Fruit fly (Drosophila melanogaster) whole organism: Measurements from ENCODE around the gene disco-r.

ENCODE experiments used
- CG8478 ChIP-seq: fragments of >200 bp; optimal IDR thresholded peaks from 2 replicates; lab custom pipeline; 2018; ENCODE audit warnings: inconsistent platforms
- Dll ChIP-seq: fragments of >200 bp; optimal IDR thresholded peaks from 2 replicates; lab custom pipeline; 2017
- EcR ChIP-seq, 2 experiments: fragments of >200 bp; optimal IDR thresholded peaks; 2 replicates each; lab custom pipeline; 2017; ENCODE audit warnings: missing biosample characterization in 2 of 2, missing genetic modification characterization in 2 of 2, missing genetic modification reagents in 2 of 2
- pan ChIP-seq: fragments of >200 bp; optimal IDR thresholded peaks from 2 replicates; lab custom pipeline; 2017
- psq ChIP-seq: fragments of >200 bp; optimal IDR thresholded peaks from 2 replicates; lab custom pipeline; 2017
- usp ChIP-seq: fragments of >200 bp; optimal IDR thresholded peaks from 2 replicates; lab custom pipeline; 2017; ENCODE audit warnings: missing biosample characterization, missing genetic modification characterization, mixed read lengths

Gene disco-r

DNA sequence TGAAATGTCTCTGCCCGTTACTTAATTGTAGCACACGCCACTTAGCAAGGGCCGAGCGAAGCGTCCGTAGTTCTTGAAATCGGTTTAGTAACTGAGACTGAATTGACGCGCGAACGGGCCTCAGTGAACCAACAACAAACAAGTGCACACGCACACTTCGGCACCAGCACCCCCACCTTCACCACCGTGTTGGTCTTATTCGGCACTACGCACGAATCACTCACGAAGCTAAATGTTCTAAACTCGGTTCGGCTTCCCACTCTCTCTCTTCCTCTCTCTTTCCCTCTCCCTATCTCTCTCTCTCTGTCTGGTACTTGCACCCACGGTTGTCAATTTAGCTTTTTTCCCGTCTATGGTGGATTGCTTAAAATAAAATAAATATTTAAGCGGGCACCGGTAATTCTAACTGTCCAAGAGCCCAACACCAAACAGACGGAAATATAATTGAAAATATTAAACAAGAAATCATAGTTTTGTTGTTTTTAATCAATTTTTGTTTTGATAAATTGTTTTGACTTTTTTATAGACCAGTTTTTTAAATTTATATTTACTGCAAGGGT lies 57.3 kb downstream of the disco-r start, which contains the start of gene Tob:
Tob (minus strand) TSS at position 65 of the 560 bp plus-strand sequence.
- TF ChIP-seq EcR (GFP tag; optimal IDR thresholded peaks at IDR 0.05; lab: Kevin White, UChicago) = no peak
- no peak for TF ChIP-seq usp (GFP tag; lab: Kevin White, UChicago)
- TF ChIP-seq CG8478 (lab: Kevin White, UChicago) = no peak
- no peak for TF ChIP-seq psq

DNA sequence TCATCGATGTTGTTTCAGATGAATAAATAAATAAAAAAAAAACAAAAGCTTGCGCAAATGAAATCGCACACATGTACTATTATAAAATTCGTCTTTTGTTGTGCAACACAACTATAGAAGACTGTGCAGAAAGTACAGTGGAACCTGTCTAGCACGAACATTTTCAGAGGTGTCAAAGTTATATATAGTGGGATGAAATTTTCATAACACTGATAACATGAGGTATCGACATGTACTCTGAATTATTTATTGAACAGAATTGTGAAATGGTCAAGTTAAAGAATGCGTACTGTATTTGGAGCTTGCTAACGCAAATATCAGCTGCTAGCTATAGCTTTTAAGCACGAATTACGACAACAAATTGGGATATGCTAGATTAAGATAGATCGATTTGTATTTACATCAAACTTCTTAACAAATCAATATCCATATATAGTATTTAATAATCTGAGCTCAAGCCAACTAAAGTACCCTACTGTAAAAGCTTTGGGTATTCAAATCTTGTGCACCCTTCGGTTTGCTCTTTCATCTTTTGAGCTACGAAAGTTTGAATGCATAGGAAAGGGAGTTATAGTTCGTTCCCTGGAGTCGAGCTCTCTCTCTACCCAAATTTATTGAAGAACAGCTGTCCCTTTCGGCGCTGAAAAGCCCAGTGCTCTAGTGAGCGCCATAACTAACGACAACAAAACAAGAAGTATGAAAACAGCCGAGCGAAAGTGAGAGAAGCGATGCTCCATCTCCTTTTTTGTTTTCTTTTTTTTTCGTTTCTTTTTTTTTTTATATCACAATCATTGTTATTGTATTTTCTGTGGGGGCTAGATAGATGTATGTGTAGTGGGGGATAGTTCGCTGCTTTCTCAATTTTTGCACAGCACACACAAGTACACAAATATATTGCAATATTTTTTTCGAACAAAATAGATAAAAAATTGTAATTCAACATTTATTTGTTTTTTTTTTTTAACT lies 58.3 kb downstream of the disco-r start:
- no peak for TF ChIP-seq psq
- TF ChIP-seq pan (lab: Kevin White, UChicago) = no peak
- no peak for TF ChIP-seq usp (GFP tag; lab: Kevin White, UChicago)
- no peak for TF ChIP-seq CG8478 (lab: Kevin White, UChicago)
- no peak for TF ChIP-seq EcR (GFP tag; optimal IDR thresholded peaks at IDR 0.05; lab: Kevin White, UChicago)
- no peak for TF ChIP-seq Dll (lab: Kevin White, UChicago)

DNA sequence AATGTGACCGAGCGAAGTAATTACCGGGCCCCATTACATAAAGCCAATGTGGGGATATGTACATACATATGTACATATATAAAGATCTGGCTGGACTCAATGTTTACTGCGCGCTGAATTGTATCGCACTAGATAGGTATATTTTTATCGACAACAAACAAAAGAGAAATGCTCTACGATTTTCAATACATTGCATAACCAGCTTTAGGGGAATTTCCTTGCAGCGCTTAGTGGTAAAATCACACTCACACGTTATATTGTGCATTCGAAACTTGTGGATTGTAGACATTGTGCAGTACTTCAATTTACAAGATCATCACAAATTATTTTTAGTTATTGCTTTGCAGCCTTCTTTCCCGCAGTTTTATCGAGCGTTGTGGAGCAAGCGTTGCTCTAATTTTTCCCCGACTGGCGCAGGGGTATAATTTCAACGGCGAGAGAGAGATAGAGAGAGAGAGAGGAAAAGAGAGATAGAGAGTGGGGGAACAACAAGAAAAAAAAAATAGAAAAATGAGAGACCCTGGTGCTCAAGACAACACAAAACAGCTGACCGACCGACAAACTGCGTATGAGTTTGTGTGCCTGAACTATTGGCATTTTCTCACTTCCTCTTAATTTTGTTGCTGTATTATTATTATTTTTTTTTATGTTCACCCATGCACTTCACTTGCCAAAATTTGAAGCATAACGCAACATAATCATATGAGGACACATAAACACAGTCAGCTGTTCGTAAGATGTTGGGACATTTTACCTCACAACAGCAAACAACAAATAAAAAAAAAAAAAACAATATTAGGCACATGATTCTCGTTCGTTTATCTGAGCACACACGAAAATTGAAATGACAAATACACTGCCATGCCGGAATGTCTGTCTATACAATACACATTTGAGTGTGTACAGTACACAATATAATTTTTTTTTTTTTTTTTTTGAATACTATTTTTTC lies 59.5 kb downstream of the disco-r start:
- TF ChIP-seq EcR (GFP tag; optimal IDR thresholded peaks at IDR 0.05; lab: Kevin White, UChicago) (no peak), psq (no peak), Dll (lab: Kevin White, UChicago) (no peak), pan (lab: Kevin White, UChicago) (no peak), usp (GFP tag; lab: Kevin White, UChicago) (no peak), CG8478 (lab: Kevin White, UChicago) (no peak)

DNA sequence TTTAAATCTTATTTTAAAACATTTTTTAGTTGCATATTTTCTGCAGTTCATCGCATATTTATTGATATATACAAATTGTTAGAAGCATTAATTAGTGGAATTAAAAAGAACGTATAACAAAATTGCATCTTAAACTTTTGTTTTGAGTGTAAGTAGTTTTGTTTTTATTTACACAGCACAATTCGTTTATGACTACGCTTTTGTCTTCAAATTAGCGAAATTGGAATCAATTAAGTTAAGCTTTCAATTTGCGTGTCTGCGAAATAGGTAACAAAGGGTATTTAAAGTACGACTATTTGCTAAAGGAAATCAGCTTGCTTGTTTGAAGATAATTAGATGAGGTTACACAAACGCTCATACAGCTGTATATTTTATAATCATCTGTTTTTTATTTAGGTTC lies 60.5 kb downstream of the disco-r start:
- no peak for TF ChIP-seq psq
- TF ChIP-seq pan (lab: Kevin White, UChicago) = no peak
- no peak for TF ChIP-seq Dll (lab: Kevin White, UChicago)
- no peak for TF ChIP-seq EcR (GFP tag; optimal IDR thresholded peaks at IDR 0.05; lab: Kevin White, UChicago)
- TF ChIP-seq CG8478 (lab: Kevin White, UChicago) = no peak
- TF ChIP-seq usp (GFP tag; lab: Kevin White, UChicago) = no peak

DNA sequence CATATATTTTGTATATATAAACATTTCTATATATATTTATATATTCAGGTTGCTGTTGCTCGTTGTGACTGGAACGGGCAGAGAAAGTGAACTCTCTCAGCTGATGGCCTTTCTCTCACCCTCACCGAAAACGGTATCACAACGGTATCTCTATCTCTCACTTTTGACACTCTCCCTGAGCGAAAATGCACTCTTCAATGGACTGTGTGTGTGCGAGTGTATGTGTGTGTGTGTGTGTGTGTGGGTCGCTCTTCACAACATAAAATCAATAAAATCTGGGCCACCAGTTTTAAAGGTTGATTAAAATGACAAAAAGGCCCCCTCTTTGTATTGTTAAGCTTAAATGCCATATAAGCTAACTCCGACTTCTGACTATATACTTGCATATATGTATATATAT lies 61.3 kb downstream of the disco-r start:
- TF ChIP-seq usp (GFP tag; lab: Kevin White, UChicago) = no peak
- no peak for TF ChIP-seq pan (lab: Kevin White, UChicago)
- no peak for TF ChIP-seq EcR (GFP tag; optimal IDR thresholded peaks at IDR 0.05; lab: Kevin White, UChicago)
- TF ChIP-seq Dll (lab: Kevin White, UChicago) = no peak
- no peak for TF ChIP-seq CG8478 (lab: Kevin White, UChicago)
- TF ChIP-seq psq = no peak

- TF ChIP-seq EcR (GFP tag; optimal IDR thresholded peaks at IDR 0.05; lab: Kevin White, UChicago) (no peak), Dll (lab: Kevin White, UChicago) (no peak), pan (lab: Kevin White, UChicago) (no peak), psq (no peak), CG8478 (lab: Kevin White, UChicago) (no peak), usp (GFP tag; lab: Kevin White, UChicago) (no peak)
Observed at dm6 chrX:16085865-16086592, 62.7 kb downstream of the disco-r start.

DNA sequence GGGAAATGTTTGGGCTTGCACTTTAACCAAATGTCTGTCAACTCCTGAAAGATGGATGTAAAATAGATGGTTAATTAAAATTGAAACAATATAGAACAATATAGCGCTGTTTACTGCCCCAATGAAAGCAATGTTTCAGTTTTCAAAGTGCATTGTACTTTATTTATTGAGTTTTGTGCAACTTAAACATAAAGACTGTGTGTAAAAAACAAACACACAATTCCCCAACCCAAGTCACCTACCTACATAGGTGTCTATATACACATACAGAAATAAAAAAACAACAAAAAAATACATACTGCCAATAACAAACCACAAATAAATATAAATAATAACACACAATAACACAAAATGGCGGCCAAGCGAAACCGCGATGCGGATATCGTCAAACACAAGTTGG lies 65.8 kb downstream of the disco-r start, which contains the start of gene CG8958:
CG8958 (plus strand) TSS at position 301 of the 400 bp plus-strand sequence.
- no peak for TF ChIP-seq usp (GFP tag; lab: Kevin White, UChicago)
- no peak for TF ChIP-seq pan (lab: Kevin White, UChicago)
- no peak for TF ChIP-seq EcR (GFP tag; optimal IDR thresholded peaks at IDR 0.05; lab: Kevin White, UChicago)
- TF ChIP-seq CG8478 (lab: Kevin White, UChicago) = no peak
- TF ChIP-seq Dll (lab: Kevin White, UChicago) = no peak
- no peak for TF ChIP-seq psq

dm6 chrX:16073375-16073982 lies 75.3 kb downstream of the disco-r start, which contains the start of gene Nipsnap:
Nipsnap (minus strand) TSS chrX:16073568.
- TF ChIP-seq psq (no peak), Dll (lab: Kevin White, UChicago) (no peak), usp (GFP tag; lab: Kevin White, UChicago) (no peak), pan (lab: Kevin White, UChicago) (no peak), EcR (GFP tag; optimal IDR thresholded peaks at IDR 0.05; lab: Kevin White, UChicago) (no peak), CG8478 (lab: Kevin White, UChicago) (no peak)

dm6 chrX:16072658-16073374 lies 76.0 kb downstream of the disco-r start:
- TF ChIP-seq EcR (GFP tag; optimal IDR thresholded peaks at IDR 0.05; lab: Kevin White, UChicago) (no peak), Dll (lab: Kevin White, UChicago) (no peak), psq (no peak), CG8478 (lab: Kevin White, UChicago) (no peak), pan (lab: Kevin White, UChicago) (no peak), usp (GFP tag; lab: Kevin White, UChicago) (no peak)
